Worm (Caenorhabditis elegans) whole organism, midembryonic: Measurements from ENCODE around the gene tag-329.

Experiments used
- T22C8.4 ChIP-seq: fragments of 200-800 bp; sonication (Bioruptor generic); IDR thresholded peaks from 2 replicates; pipeline ENCODE4 v1.3.6; 2022; ENCODE audit warnings: missing genetic modification characterization, missing compliant biosample characterization
- cog-1 ChIP-seq: sonication (generic microtip); optimal IDR thresholded peaks from 2 replicates; lab custom pipeline; 2016; ENCODE audit warnings: missing genetic modification characterization, missing compliant biosample characterization
- flt-1 ChIP-seq: fragments of 200-800 bp; sonication (Bioruptor generic); IDR thresholded peaks from 2 replicates; pipeline ENCODE4 v1.3.6; 2022; ENCODE audit warnings: missing genetic modification characterization, missing compliant biosample characterization
- klf-2 ChIP-seq: fragments of 200-800 bp; sonication (Bioruptor generic); conservative IDR thresholded peaks from 2 replicates; pipeline ENCODE4 v1.3.6; 2022; ENCODE audit warnings: missing genetic modification reagents, missing genetic modification characterization, missing compliant biosample characterization
- med-1 ChIP-seq: sonication (generic microtip); optimal IDR thresholded peaks from 2 replicates; lab custom pipeline; 2017; ENCODE audit warnings: missing genetic modification characterization, mild to moderate bottlenecking, missing compliant biosample characterization, antibody characterized with exemption, missing genetic modification reagents; ENCODE audit not compliant: insufficient read depth
- ref-1 ChIP-seq: fragments of 200-800 bp; sonication (Bioruptor generic); conservative IDR thresholded peaks from 2 replicates; pipeline ENCODE4 v1.3.6; 2022; ENCODE audit warnings: missing genetic modification reagents, missing genetic modification characterization, missing compliant biosample characterization
- tab-1 ChIP-seq: fragments of 200-800 bp; sonication (Bioruptor generic); IDR thresholded peaks from 2 replicates; pipeline ENCODE4 v1.3.6; 2022; ENCODE audit warnings: missing genetic modification characterization, missing compliant biosample characterization
- ztf-23 ChIP-seq: fragments of 200-800 bp; sonication (Bioruptor generic); IDR thresholded peaks from 2 replicates; pipeline ENCODE4 v1.3.6; 2022; ENCODE audit warnings: missing genetic modification reagents, missing genetic modification characterization, missing compliant biosample characterization
- ztf-29 ChIP-seq: fragments of 200-800 bp; sonication (Bioruptor generic); IDR thresholded peaks from 2 replicates; pipeline ENCODE4 v1.3.6; 2022; ENCODE audit warnings: missing genetic modification reagents, missing genetic modification characterization, missing compliant biosample characterization

tag-329 gene

ce11 chrV:9571056-9571455, 36.3 kb downstream of the tag-329 start:
- TF ChIP-seq klf-2 (GFP tag; lab: Robert Waterston, UW) (no peak), ref-1 (GFP tag; lab: Robert Waterston, UW) (no peak), tab-1 (no peak), ztf-29 (no peak), cog-1 (no peak), ztf-23 (GFP tag; lab: Robert Waterston, UW) (no peak), T22C8.4 (no peak), flt-1 (no peak), med-1 (GFP tag; lab: Kevin White, UChicago) (no peak)

DNA sequence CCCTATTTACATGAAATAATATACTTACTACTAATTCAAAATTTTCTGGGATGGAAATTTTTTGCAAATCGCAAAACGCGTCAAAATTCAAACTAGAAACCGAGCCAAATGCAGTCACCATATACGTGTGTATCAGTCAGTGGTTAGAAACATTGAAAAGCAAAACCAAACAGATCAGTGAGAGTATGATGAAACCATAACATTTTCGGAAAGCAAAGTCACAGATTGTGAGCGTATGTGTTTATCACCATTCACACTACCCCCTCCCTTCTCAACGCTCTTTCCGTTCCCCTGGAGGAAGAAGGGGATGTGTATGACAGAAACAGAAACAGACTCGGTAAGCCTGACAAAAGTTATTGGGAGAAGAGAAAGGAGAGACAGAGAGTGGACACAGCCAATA, 37.0 kb downstream of the tag-329 start:
- TF ChIP-seq ztf-29: no peak
- TF ChIP-seq klf-2 (GFP tag; lab: Robert Waterston, UW): no peak
- no peak for TF ChIP-seq ztf-23 (GFP tag; lab: Robert Waterston, UW)
- TF ChIP-seq cog-1: no peak
- TF ChIP-seq ref-1 (GFP tag; lab: Robert Waterston, UW): no peak
- no peak for TF ChIP-seq flt-1
- TF ChIP-seq T22C8.4: no peak
- TF ChIP-seq tab-1: no peak
- TF ChIP-seq med-1 (GFP tag; lab: Kevin White, UChicago): no peak

DNA sequence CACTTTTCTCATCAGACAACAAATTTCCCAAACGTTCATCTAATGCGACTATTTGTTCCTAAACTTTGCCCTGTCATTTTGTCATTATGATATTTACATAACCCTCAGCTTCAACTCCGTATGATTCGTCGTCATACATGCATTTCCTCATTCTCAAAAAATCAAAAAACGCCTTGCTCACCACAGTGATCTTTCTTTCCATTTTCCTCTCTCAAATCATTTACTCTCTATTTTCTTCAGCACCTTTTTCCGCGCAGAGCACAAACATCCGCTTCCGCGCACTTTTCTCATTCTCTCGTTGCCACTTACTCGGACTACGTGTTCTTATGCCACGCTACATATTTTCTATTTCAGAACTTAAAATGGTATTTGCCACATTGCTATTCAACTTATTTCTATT, 42.3 kb downstream of the tag-329 start, which contains the start of gene F25B3.2:
Gene F25B3.2, plus strand, starts transcription at position 301 of the 400 bp plus-strand sequence.
- TF ChIP-seq klf-2 (GFP tag; lab: Robert Waterston, UW) (no peak), flt-1 (no peak), ztf-23 (GFP tag; lab: Robert Waterston, UW) (no peak), cog-1 (no peak)

DNA sequence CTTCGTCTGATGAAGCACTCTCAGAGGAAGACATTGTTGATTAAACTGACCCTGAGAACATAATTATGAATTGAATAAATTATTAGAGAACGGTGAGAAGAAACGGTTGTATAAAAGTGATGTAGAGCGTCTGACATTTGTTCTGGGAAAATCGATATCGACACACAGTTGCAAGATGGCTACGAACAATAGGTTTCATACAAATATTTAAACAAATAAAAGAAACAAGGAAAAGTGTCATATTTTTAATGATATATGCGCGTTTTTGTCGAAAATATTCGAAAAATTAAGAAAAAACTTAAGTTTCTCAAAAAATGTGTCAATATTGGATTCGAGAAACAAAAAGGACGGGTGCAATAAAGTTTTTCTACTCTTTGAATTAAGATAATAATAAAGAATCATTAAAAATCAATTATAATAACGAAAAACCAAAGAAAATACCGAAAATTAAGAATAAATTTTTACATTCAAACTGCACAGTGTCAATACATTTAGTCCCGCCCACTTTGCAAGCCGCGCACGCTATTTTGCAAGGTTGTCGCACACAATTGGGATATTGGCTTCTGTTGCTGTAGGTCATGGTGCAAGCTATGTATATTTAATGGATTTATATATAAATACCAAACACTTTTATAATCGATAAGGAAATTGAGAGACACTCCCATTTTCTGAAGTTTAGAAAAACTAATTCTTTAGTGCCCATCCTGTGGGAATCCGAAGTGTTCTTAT, 48.0 kb downstream of the tag-329 start, which contains the start of gene rtfo-1:
Gene rtfo-1, minus strand, starts transcription at position 51 of the 729 bp plus-strand sequence.
- peak; percentile 84 for TF ChIP-seq flt-1
- peak; percentile 80; the same call in 1 of the 2 replicates for TF ChIP-seq ztf-29
- peak; percentile 55 for TF ChIP-seq cog-1
- no peak for TF ChIP-seq ref-1 (GFP tag; lab: Robert Waterston, UW)
- peak; percentile 89 for TF ChIP-seq med-1 (GFP tag; lab: Kevin White, UChicago)
- no peak for TF ChIP-seq T22C8.4
- TF ChIP-seq klf-2 (GFP tag; lab: Robert Waterston, UW): 0 out of 2 replicates have a peak, but pooled peaks have one; percentile 34
- peak; percentile 82 for TF ChIP-seq ztf-23 (GFP tag; lab: Robert Waterston, UW)

DNA sequence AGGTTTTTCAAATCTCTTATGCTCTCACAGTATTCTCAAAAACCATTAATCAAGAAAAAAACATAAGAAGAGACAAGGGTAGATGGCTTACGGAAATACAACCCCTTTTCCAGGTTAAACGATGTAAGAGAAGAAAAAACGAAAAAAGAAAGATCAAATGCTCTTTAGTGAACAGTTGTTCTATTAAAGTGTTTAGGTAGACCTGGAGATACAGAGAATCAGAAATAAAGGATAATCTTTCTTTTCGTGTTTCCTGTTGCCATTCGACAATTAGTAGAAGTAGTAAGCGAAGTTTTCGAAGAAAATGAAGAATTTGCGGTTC, 48.6 kb downstream of the tag-329 start, which contains the start of gene K09G1.1:
Gene K09G1.1, plus strand, starts transcription at position 223 of the 322 bp plus-strand sequence.
- TF ChIP-seq med-1 (GFP tag; lab: Kevin White, UChicago) (no peak), flt-1 (no peak), cog-1 (no peak), klf-2 (GFP tag; lab: Robert Waterston, UW) (no peak), ref-1 (GFP tag; lab: Robert Waterston, UW) (no peak), T22C8.4 (no peak), ztf-29 (no peak), tab-1 (no peak)

DNA sequence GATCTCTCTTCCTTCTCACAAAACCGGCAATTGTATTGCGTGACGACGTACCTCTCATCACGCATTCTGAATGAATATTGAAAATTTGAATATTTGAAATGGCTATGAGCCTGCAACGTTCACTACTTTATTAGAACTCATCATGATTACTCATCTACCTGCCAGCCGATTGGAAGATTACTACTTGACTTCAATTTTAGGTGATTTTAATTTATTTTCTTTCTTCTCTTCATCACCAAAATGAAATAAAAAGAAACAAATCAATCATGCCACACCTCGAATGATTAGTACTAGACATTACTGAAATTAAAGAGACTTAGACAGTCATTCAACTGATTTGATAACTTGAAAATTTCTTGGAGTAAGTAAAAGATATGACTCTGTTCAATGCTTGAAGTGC, 49.5 kb downstream of the tag-329 start:
- TF ChIP-seq ztf-23 (GFP tag; lab: Robert Waterston, UW) (no peak), tab-1 (no peak), flt-1 (no peak), ref-1 (GFP tag; lab: Robert Waterston, UW) (no peak), cog-1 (no peak), T22C8.4 (no peak), med-1 (GFP tag; lab: Kevin White, UChicago) (no peak), ztf-29 (no peak), klf-2 (GFP tag; lab: Robert Waterston, UW) (no peak)
